Worm (Caenorhabditis elegans): Measurements from ENCODE around the gene gldi-2.
"Not testable (repeated sequence)": the region's sequence is repeated elsewhere in the genome, so short reads cannot be mapped to it uniquely, and the experiment has no call there.

gldi-2 gene

ce11 chrII:6788672-6789298, 5.6 kb downstream of the gldi-2 start, which contains the start of gene T13C2.3:
TSS of gene T13C2.3 (plus strand) at chrII:6789248.
- TF ChIP-seq aha-1 (tag) (peak; percentile 8), skn-1 (tag; optimal IDR thresholded peaks at IDR 0.05) (no peak)

ce11 chrII:6791891-6792290, 8.7 kb downstream of the gldi-2 start, which contains the start of gene T13C2.2:
TSS of gene T13C2.2 (plus strand) at chrII:6792191.
- no peak for TF ChIP-seq ces-1 (GFP tag; optimal IDR thresholded peaks at IDR 0.05)
- TF ChIP-seq mdl-1 (tag; optimal IDR thresholded peaks at IDR 0.05): no peak
- TF ChIP-seq daf-12 (tag; optimal IDR thresholded peaks at IDR 0.05): no peak
- TF ChIP-seq nhr-77 (tag; optimal IDR thresholded peaks at IDR 0.05): no peak
- TF ChIP-seq nhr-48 (tag; optimal IDR thresholded peaks at IDR 0.05): no peak
- no peak for TF ChIP-seq nhr-76 (tag; optimal IDR thresholded peaks at IDR 0.05)
- TF ChIP-seq saeg-2 (GFP tag; IDR thresholded peaks at IDR 0.05): no peak
- no peak for TF ChIP-seq F37D6.2 (tag; optimal IDR thresholded peaks at IDR 0.05)
- no peak for TF ChIP-seq pha-4 (GFP tag; IDR thresholded peaks at IDR 0.05)
- no peak for TF ChIP-seq pha-4 (tag; optimal IDR thresholded peaks at IDR 0.05)
- TF ChIP-seq fkh-10 (GFP tag; optimal IDR thresholded peaks at IDR 0.05): no peak
- no peak for TF ChIP-seq egl-27 (tag; optimal IDR thresholded peaks at IDR 0.05)
- no peak for TF ChIP-seq snpc-1.2 (GFP tag; IDR thresholded peaks at IDR 0.05)
- TF ChIP-seq T26A8.4 (GFP tag; IDR thresholded peaks at IDR 0.05): no peak
- no peak for TF ChIP-seq ZK546.5 (tag; optimal IDR thresholded peaks at IDR 0.05)
- TF ChIP-seq ztf-11 (tag; optimal IDR thresholded peaks at IDR 0.05): no peak
- TF ChIP-seq lim-7 (GFP tag; IDR thresholded peaks at IDR 0.05): no peak
- no peak for TF ChIP-seq aly-2 (tag; optimal IDR thresholded peaks at IDR 0.05)
- TF ChIP-seq ceh-62 (tag; optimal IDR thresholded peaks at IDR 0.05): no peak

- 0 out of 2 replicates have a peak, but pooled peaks have one; percentile 37 for TF ChIP-seq dmd-8 (GFP tag; IDR thresholded peaks at IDR 0.05)
- peak; percentile 59 for TF ChIP-seq vab-7 (GFP tag; IDR thresholded peaks at IDR 0.05)
- TF ChIP-seq dmd-6 (GFP tag; IDR thresholded peaks at IDR 0.05): 0 out of 2 replicates have a peak, but pooled peaks have one; percentile 8
- TF ChIP-seq ctbp-1 (GFP tag; IDR thresholded peaks at IDR 0.05): peak; percentile 40; the same call in 1 of the 2 replicates
- peak; percentile 28; the same call in 1 of the 2 replicates for TF ChIP-seq T26A8.4 (GFP tag; IDR thresholded peaks at IDR 0.05)
- TF ChIP-seq pha-4 (GFP tag; IDR thresholded peaks at IDR 0.05): 0 out of 2 replicates have a peak, but pooled peaks have one; percentile 22
- not testable (repeated sequence) for TF ChIP-seq pha-4 (tag; optimal IDR thresholded peaks at IDR 0.05)
These were observed 14.7 kb downstream of the gldi-2 start for ce11 chrII:6797771-6798440.

- TF ChIP-seq php-3 (GFP tag; IDR thresholded peaks at IDR 0.05) (peak; percentile 49; the same call in 1 of the 2 replicates), mes-2 (tag; optimal IDR thresholded peaks at IDR 0.05; ENCODE audit: poor library complexity, severe bottlenecking) (peak; percentile 42), hlh-30 (tag; optimal IDR thresholded peaks at IDR 0.05; ENCODE audit: insufficient read depth) (peak; percentile 24), hlh-11 (tag; optimal IDR thresholded peaks at IDR 0.05) (peak; percentile 61), pqm-1 (tag; optimal IDR thresholded peaks at IDR 0.05) (peak; percentile 81), daf-16 (GFP tag; optimal IDR thresholded peaks at IDR 0.05) (no peak), daf-16 (tag; optimal IDR thresholded peaks at IDR 0.05) (peak; percentile 85), fkh-10 (GFP tag; optimal IDR thresholded peaks at IDR 0.05) (no peak), nhr-6 (tag; optimal IDR thresholded peaks at IDR 0.05) (peak; percentile 1), lin-39 (tag; optimal IDR thresholded peaks at IDR 0.05) (no peak), nhr-77 (tag; optimal IDR thresholded peaks at IDR 0.05) (peak; percentile 53), mdl-1 (tag; optimal IDR thresholded peaks at IDR 0.05) (peak in 1 of 2 experiments; percentile 15), nhr-28 (tag; optimal IDR thresholded peaks at IDR 0.05) (peak; percentile 88), unc-62 (GFP tag; optimal IDR thresholded peaks at IDR 0.05 in 1 of 2) (peak in 1 of 2 experiments; percentile 88), unc-62 (tag; optimal IDR thresholded peaks at IDR 0.05) (no peak), mxl-3 (GFP tag; optimal IDR thresholded peaks at IDR 0.05) (no peak), R02D3.7 (tag; optimal IDR thresholded peaks at IDR 0.05) (peak; percentile 34), dmd-6 (GFP tag; IDR thresholded peaks at IDR 0.05) (peak; percentile 52), lin-29 (GFP tag; IDR thresholded peaks at IDR 0.05) (no peak), ceh-32 (tag; optimal IDR thresholded peaks at IDR 0.05; ENCODE audit: poor library complexity) (no peak), zip-2 (tag; optimal IDR thresholded peaks at IDR 0.05) (no peak), spr-1 (tag; optimal IDR thresholded peaks at IDR 0.05) (no peak), ztf-7 (tag; optimal IDR thresholded peaks at IDR 0.05) (no peak), tra-1 (GFP tag; IDR thresholded peaks at IDR 0.05) (0 out of 2 replicates have a peak, but pooled peaks have one; percentile 18)
These were observed 17.0 kb downstream of the gldi-2 start, which contains the start of gene F31E8.4 for ce11 chrII:6800104-6800711. TSS of gene F31E8.4 (minus strand) at chrII:6800154.
